Worm (Caenorhabditis elegans): ENCODE measurements around the gene best-9.

Gene best-9

ce11 chrIV:6575959-6576727 lies 15.6 kb downstream of the best-9 start:
- no peak for TF ChIP-seq ceh-63 (GFP tag; optimal IDR thresholded peaks at IDR 0.05)
- peak; percentile 12 to 27 for TF ChIP-seq efl-1 (optimal IDR thresholded peaks at IDR 0.05)
- no peak for TF ChIP-seq efl-1 (GFP tag; optimal IDR thresholded peaks at IDR 0.05 in 1 of 2)
- TF ChIP-seq mep-1 (tag; optimal IDR thresholded peaks at IDR 0.05) = peak; percentile 40
- no peak for TF ChIP-seq F16B12.6 (tag; optimal IDR thresholded peaks at IDR 0.05)
- no peak for TF ChIP-seq nhr-77 (tag; optimal IDR thresholded peaks at IDR 0.05)
- peak in 1 of 2 experiments; percentile 47 for TF ChIP-seq lin-35 (GFP tag; optimal IDR thresholded peaks at IDR 0.05)
- no peak for TF ChIP-seq C16A3.4 (tag; optimal IDR thresholded peaks at IDR 0.05)
- no peak for TF ChIP-seq ztf-4 (tag; optimal IDR thresholded peaks at IDR 0.05)
- no peak for TF ChIP-seq C04F5.9 (tag; optimal IDR thresholded peaks at IDR 0.05)
- no peak for TF ChIP-seq unc-62 (GFP tag; optimal IDR thresholded peaks at IDR 0.05)
- no peak for TF ChIP-seq swsn-7 (tag; optimal IDR thresholded peaks at IDR 0.05)
- no peak for TF ChIP-seq dsc-1 (tag; optimal IDR thresholded peaks at IDR 0.05)
- TF ChIP-seq hlh-4 (tag; optimal IDR thresholded peaks at IDR 0.05) = no peak
- no peak for TF ChIP-seq elt-2 (tag; optimal IDR thresholded peaks at IDR 0.05)
- peak; percentile 13 for TF ChIP-seq lin-14 (GFP tag; optimal IDR thresholded peaks at IDR 0.05)
- no peak for TF ChIP-seq blmp-1 (tag; optimal IDR thresholded peaks at IDR 0.05)
- TF ChIP-seq jun-1 (tag; optimal IDR thresholded peaks at IDR 0.05) = peak; percentile 14
- TF ChIP-seq tlp-1 (tag; optimal IDR thresholded peaks at IDR 0.05) = no peak
- no peak for TF ChIP-seq ceh-88 (GFP tag; IDR thresholded peaks at IDR 0.05)

DNA sequence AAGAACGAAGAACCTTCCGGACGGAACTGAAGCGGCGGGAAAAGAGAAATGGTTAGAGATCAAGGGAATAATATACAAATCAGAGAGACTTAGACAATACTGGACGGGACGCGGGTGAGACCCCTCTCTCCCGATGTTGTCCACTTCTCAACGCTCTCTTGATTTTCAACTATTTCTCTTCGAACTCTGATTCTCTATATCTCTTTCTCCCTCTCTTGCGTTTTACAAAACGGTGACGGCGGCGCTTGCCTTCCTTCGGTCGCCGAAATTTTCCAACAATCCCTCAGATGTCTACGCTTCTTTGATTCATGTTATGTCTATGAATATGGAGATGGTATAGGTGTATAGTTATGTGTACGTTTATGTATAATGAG lies 16.2 kb downstream of the best-9 start:
- TF ChIP-seq lin-35 (GFP tag; optimal IDR thresholded peaks at IDR 0.05) (peak; percentile 46 to 65), nhr-71 (tag; optimal IDR thresholded peaks at IDR 0.05) (peak; percentile 77), ceh-8 (GFP tag; optimal IDR thresholded peaks at IDR 0.05) (no peak), elt-3 (tag; optimal IDR thresholded peaks at IDR 0.05) (peak in 2 of 6 experiments; percentile 18 to 28), unc-86 (tag; optimal IDR thresholded peaks at IDR 0.05) (no peak), nhr-77 (tag; optimal IDR thresholded peaks at IDR 0.05) (peak; percentile 8), nhr-47 (tag; optimal IDR thresholded peaks at IDR 0.05) (peak; percentile 47), jun-1 (tag; optimal IDR thresholded peaks at IDR 0.05) (no peak), egl-27 (tag; optimal IDR thresholded peaks at IDR 0.05) (no peak), sup-37 (GFP tag; optimal IDR thresholded peaks at IDR 0.05) (no peak), rnt-1 (tag; optimal IDR thresholded peaks at IDR 0.05) (peak; percentile 59), alr-1 (tag; optimal IDR thresholded peaks at IDR 0.05; ENCODE audit: borderline replicate concordance) (no peak), unc-30 (tag; optimal IDR thresholded peaks at IDR 0.05) (no peak), lin-14 (GFP tag; optimal IDR thresholded peaks at IDR 0.05) (peak; percentile 80), mab-9 (GFP tag; IDR thresholded peaks at IDR 0.05) (no peak), sptf-1 (tag; optimal IDR thresholded peaks at IDR 0.05) (no peak), mdl-1 (tag; optimal IDR thresholded peaks at IDR 0.05) (peak in 1 of 2 experiments; percentile 30), pax-3 (tag; optimal IDR thresholded peaks at IDR 0.05) (no peak), snpc-4 (tag; optimal IDR thresholded peaks at IDR 0.05) (no peak), tbx-2 (tag; optimal IDR thresholded peaks at IDR 0.05) (peak; percentile 22), lir-3 (tag; optimal IDR thresholded peaks at IDR 0.05; ENCODE audit: poor library complexity) (peak; percentile 4), ceh-88 (GFP tag; IDR thresholded peaks at IDR 0.05) (no peak), ets-5 (GFP tag; IDR thresholded peaks at IDR 0.05) (no peak), unc-130 (tag; optimal IDR thresholded peaks at IDR 0.05) (no peak), isw-1 (GFP tag; IDR thresholded peaks at IDR 0.05) (no peak), dpl-1 (GFP tag; optimal IDR thresholded peaks at IDR 0.05) (peak; percentile 36 to 48 (median 45)), ces-1 (GFP tag; optimal IDR thresholded peaks at IDR 0.05) (no peak), grh-1 (GFP tag; IDR thresholded peaks at IDR 0.05) (no peak), egl-13 (tag; optimal IDR thresholded peaks at IDR 0.05) (no peak), hpl-2 (GFP tag; optimal IDR thresholded peaks at IDR 0.05) (no peak), nhr-76 (tag; optimal IDR thresholded peaks at IDR 0.05) (no peak), nhr-20 (tag; optimal IDR thresholded peaks at IDR 0.05) (peak; percentile 74), lin-15B (tag; optimal IDR thresholded peaks at IDR 0.05) (no peak), tlp-1 (tag; optimal IDR thresholded peaks at IDR 0.05) (no peak), elt-2 (tag; optimal IDR thresholded peaks at IDR 0.05) (no peak), pag-3 (tag; optimal IDR thresholded peaks at IDR 0.05; ENCODE audit: borderline replicate concordance, insufficient read depth) (no peak), nhr-237 (tag; optimal IDR thresholded peaks at IDR 0.05) (no peak)

All from whole organism, L1 larva.